Fruit fly (Drosophila melanogaster): ENCODE results near the gene CG9922.
A peak's percentile ranks its signal among the peaks of the same experiment; 100 is the strongest.

Gene CG9922

DNA sequence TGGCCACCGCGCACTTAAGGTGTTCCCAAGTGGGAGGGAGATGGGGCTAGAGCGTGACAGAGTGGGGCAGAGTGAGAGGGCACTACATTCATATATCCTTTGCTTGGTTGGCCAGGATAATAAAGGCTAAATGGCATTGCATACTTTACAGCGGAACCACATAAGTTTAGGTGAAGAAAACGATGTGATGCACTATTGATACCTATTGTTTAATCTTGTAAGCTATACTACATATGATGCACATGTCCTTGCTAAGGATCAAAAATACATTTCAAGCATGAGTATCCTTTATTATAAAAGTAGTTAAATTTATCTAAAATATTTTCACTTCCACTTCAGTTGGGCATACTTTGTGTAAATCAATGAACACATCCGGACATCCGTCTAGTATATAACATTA, 4.8 kb upstream of the CG9922 start (continued):
- TF ChIP-seq CG15514 (GFP tag; optimal IDR thresholded peaks at IDR 0.05), result no peak
- TF ChIP-seq prd (optimal IDR thresholded peaks at IDR 0.05), result no peak
- TF ChIP-seq prd (GFP tag; IDR thresholded peaks at IDR 0.05), result peak; percentile 72; the same call in 2 of the 3 replicates
- TF ChIP-seq Lhr (GFP tag; optimal IDR thresholded peaks at IDR 0.05), result no peak
- peak in 1 of 2 experiments; percentile 42 for TF ChIP-seq Hr51 (GFP tag; optimal IDR thresholded peaks at IDR 0.05)
- TF ChIP-seq Rx (GFP tag; IDR thresholded peaks at IDR 0.05), result no peak
- TF ChIP-seq Ptx1 (GFP tag; IDR thresholded peaks at IDR 0.05), result peak; percentile 56; the same call in 1 of the 2 replicates
- TF ChIP-seq Sox102F (GFP tag; optimal IDR thresholded peaks at IDR 0.05), result peak; percentile 46
- no peak for TF ChIP-seq CG33213 (GFP tag; optimal IDR thresholded peaks at IDR 0.05)
- TF ChIP-seq dimm (GFP tag; IDR thresholded peaks at IDR 0.05), result no peak
- no peak for TF ChIP-seq Lim3 (GFP tag; IDR thresholded peaks at IDR 0.05)
- no peak for TF ChIP-seq CG4854 (GFP tag; optimal IDR thresholded peaks at IDR 0.05)
- TF ChIP-seq D19B (GFP tag; optimal IDR thresholded peaks at IDR 0.05), result peak; percentile 63
- no peak for TF ChIP-seq MTF-1 (GFP tag; optimal IDR thresholded peaks at IDR 0.05; ENCODE audit: borderline replicate concordance)
- TF ChIP-seq Eip74EF (GFP tag; optimal IDR thresholded peaks at IDR 0.05), result no peak
- TF ChIP-seq Hmr (GFP tag; optimal IDR thresholded peaks at IDR 0.05), result no peak
- no peak for TF ChIP-seq ase (GFP tag; IDR thresholded peaks at IDR 0.05)
- TF ChIP-seq CG4328 (GFP tag; optimal IDR thresholded peaks at IDR 0.05), result no peak
- peak; percentile 51; the same call in 1 of the 2 replicates for TF ChIP-seq Rfx (GFP tag; IDR thresholded peaks at IDR 0.05)
- TF ChIP-seq corto (GFP tag; optimal IDR thresholded peaks at IDR 0.05), result no peak
- no peak for TF ChIP-seq CG7357 (GFP tag; IDR thresholded peaks at IDR 0.05)
- TF ChIP-seq E2f2 (GFP tag; IDR thresholded peaks at IDR 0.05), result no peak; the same call in 1 of the 2 replicates
- no peak for TF ChIP-seq abd-A (tag; optimal IDR thresholded peaks at IDR 0.05)
- no peak for TF ChIP-seq h (optimal IDR thresholded peaks at IDR 0.05)
- peak; percentile 16 for TF ChIP-seq Ssrp (tag; optimal IDR thresholded peaks at IDR 0.05)
- no peak for TF ChIP-seq Bdp1 (GFP tag; optimal IDR thresholded peaks at IDR 0.05)
- no peak for TF ChIP-seq caup (GFP tag; optimal IDR thresholded peaks at IDR 0.05; ENCODE audit: severe bottlenecking)
- no peak for TF ChIP-seq CG5245 (GFP tag; optimal IDR thresholded peaks at IDR 0.05)
- no peak for TF ChIP-seq bowl (GFP tag; IDR thresholded peaks at IDR 0.05)
- no peak for TF ChIP-seq sens-2 (GFP tag; IDR thresholded peaks at IDR 0.05)
- TF ChIP-seq HLHmδ (GFP tag; optimal IDR thresholded peaks at IDR 0.05), result no peak
- TF ChIP-seq CG4730 (GFP tag; IDR thresholded peaks at IDR 0.05), result no peak
- no peak for TF ChIP-seq CG10959 (GFP tag; IDR thresholded peaks at IDR 0.05)
- no peak for TF ChIP-seq ranshi (GFP tag; IDR thresholded peaks at IDR 0.05)
- no peak for TF ChIP-seq Dref (GFP tag; IDR thresholded peaks at IDR 0.05)
- TF ChIP-seq CG3838 (GFP tag; optimal IDR thresholded peaks at IDR 0.05), result no peak
- TF ChIP-seq CG12071 (GFP tag; optimal IDR thresholded peaks at IDR 0.05), result no peak
- no peak for TF ChIP-seq CG12236 (GFP tag; optimal IDR thresholded peaks at IDR 0.05)
- no peak for TF ChIP-seq CG13287 (GFP tag; IDR thresholded peaks at IDR 0.05; ENCODE audit: partially characterized antibody)
- TF ChIP-seq D19A (tag; optimal IDR thresholded peaks at IDR 0.05), result no peak
- TF ChIP-seq ash1 (GFP tag; optimal IDR thresholded peaks at IDR 0.05), result no peak
- no peak for TF ChIP-seq MESR4 (GFP tag; optimal IDR thresholded peaks at IDR 0.05)
- TF ChIP-seq CG1603 (tag; optimal IDR thresholded peaks at IDR 0.05), result peak; percentile 49
- peak; percentile 14 for TF ChIP-seq ac (GFP tag; optimal IDR thresholded peaks at IDR 0.05)
- peak; percentile 0 for TF ChIP-seq CG12155 (GFP tag; optimal IDR thresholded peaks at IDR 0.05)
- no peak for TF ChIP-seq Spps (tag; optimal IDR thresholded peaks at IDR 0.05)
- no peak for TF ChIP-seq CG6654 (GFP tag; optimal IDR thresholded peaks at IDR 0.05)
- no peak for TF ChIP-seq sug (tag; optimal IDR thresholded peaks at IDR 0.05)
- TF ChIP-seq fd3F (GFP tag; optimal IDR thresholded peaks at IDR 0.05), result no peak
- TF ChIP-seq CG15601 (tag; optimal IDR thresholded peaks at IDR 0.05), result no peak
- TF ChIP-seq Tbp (GFP tag; optimal IDR thresholded peaks at IDR 0.05), result no peak
